Worm (Caenorhabditis elegans): ENCODE measurements around the gene B0454.5.

The B0454.5 gene

ce11 chrII:3038453-3038909 is at the start of gene B0454.5, which contains the start of gene B0454.26:
TSS of gene B0454.5 (plus strand) at chrII:3038859.
TSS of gene B0454.26 (minus strand) at chrII:3038553.
- TF ChIP-seq daf-12 (tag; optimal IDR thresholded peaks at IDR 0.05): no peak
- TF ChIP-seq nhr-23 (tag; optimal IDR thresholded peaks at IDR 0.05): no peak
- no peak for TF ChIP-seq ztf-4 (tag; optimal IDR thresholded peaks at IDR 0.05)

ce11 chrII:2990089-2990488 is 48.6 kb upstream of the B0454.5 start:
- TF ChIP-seq nhr-76 (tag; optimal IDR thresholded peaks at IDR 0.05) (no peak), jun-1 (tag; optimal IDR thresholded peaks at IDR 0.05) (no peak), ztf-11 (tag; optimal IDR thresholded peaks at IDR 0.05) (no peak), pqm-1 (tag; optimal IDR thresholded peaks at IDR 0.05) (no peak), ceh-16 (tag; optimal IDR thresholded peaks at IDR 0.05) (no peak), pha-4 (tag; optimal IDR thresholded peaks at IDR 0.05) (no peak), lsy-12 (tag; optimal IDR thresholded peaks at IDR 0.05) (no peak), ceh-82 (tag; optimal IDR thresholded peaks at IDR 0.05) (no peak), elt-2 (tag; optimal IDR thresholded peaks at IDR 0.05) (no peak), nhr-43 (tag; optimal IDR thresholded peaks at IDR 0.05; ENCODE audit: poor library complexity, severe bottlenecking) (no peak), unc-62 (GFP tag; optimal IDR thresholded peaks at IDR 0.05) (no peak), fkh-10 (GFP tag; optimal IDR thresholded peaks at IDR 0.05) (no peak), snpc-4 (tag; optimal IDR thresholded peaks at IDR 0.05) (no peak), mdl-1 (tag; optimal IDR thresholded peaks at IDR 0.05) (no peak), egl-5 (tag; optimal IDR thresholded peaks at IDR 0.05) (no peak), egl-27 (tag; optimal IDR thresholded peaks at IDR 0.05) (no peak)

ce11 chrII:2991555-2992083 is 47.0 kb upstream of the B0454.5 start, which contains the start of gene K08A2.2:
TSS of gene K08A2.2 (plus strand) at chrII:2991605.
- TF ChIP-seq mdl-1 (tag; optimal IDR thresholded peaks at IDR 0.05) (no peak), nhr-25 (tag; optimal IDR thresholded peaks at IDR 0.05) (no peak), daf-12 (tag; optimal IDR thresholded peaks at IDR 0.05) (no peak), ceh-9 (tag; optimal IDR thresholded peaks at IDR 0.05) (no peak), lsy-12 (tag; optimal IDR thresholded peaks at IDR 0.05) (no peak), unc-62 (GFP tag; optimal IDR thresholded peaks at IDR 0.05) (no peak), fkh-10 (GFP tag; optimal IDR thresholded peaks at IDR 0.05) (no peak), skn-1 (tag; optimal IDR thresholded peaks at IDR 0.05) (no peak), nhr-237 (tag; optimal IDR thresholded peaks at IDR 0.05) (no peak), R02D3.7 (tag; optimal IDR thresholded peaks at IDR 0.05) (no peak), nhr-28 (tag; optimal IDR thresholded peaks at IDR 0.05) (no peak), lin-39 (tag; optimal IDR thresholded peaks at IDR 0.05) (no peak), nhr-76 (tag; optimal IDR thresholded peaks at IDR 0.05) (no peak), ztf-4 (tag; optimal IDR thresholded peaks at IDR 0.05) (no peak), nhr-11 (tag; optimal IDR thresholded peaks at IDR 0.05) (no peak), nhr-43 (tag; optimal IDR thresholded peaks at IDR 0.05; ENCODE audit: poor library complexity, severe bottlenecking) (no peak), pqm-1 (tag; optimal IDR thresholded peaks at IDR 0.05) (no peak)

ce11 chrII:2992300-2992699 is 46.4 kb upstream of the B0454.5 start:
- TF ChIP-seq hmg-11 (tag; optimal IDR thresholded peaks at IDR 0.05) (no peak), ceh-9 (tag; optimal IDR thresholded peaks at IDR 0.05) (no peak), eor-1 (tag; optimal IDR thresholded peaks at IDR 0.05) (no peak), nhr-76 (tag; optimal IDR thresholded peaks at IDR 0.05) (no peak), nhr-23 (tag; optimal IDR thresholded peaks at IDR 0.05) (no peak), pqm-1 (tag; optimal IDR thresholded peaks at IDR 0.05) (no peak), zag-1 (tag; optimal IDR thresholded peaks at IDR 0.05) (no peak), nhr-43 (tag; optimal IDR thresholded peaks at IDR 0.05; ENCODE audit: poor library complexity, severe bottlenecking) (no peak), aly-2 (tag; optimal IDR thresholded peaks at IDR 0.05) (no peak), R02D3.7 (tag; optimal IDR thresholded peaks at IDR 0.05) (no peak), ceh-16 (tag; optimal IDR thresholded peaks at IDR 0.05) (no peak), fos-1 (tag; optimal IDR thresholded peaks at IDR 0.05) (no peak), ceh-28 (tag; optimal IDR thresholded peaks at IDR 0.05) (no peak), nhr-12 (tag; optimal IDR thresholded peaks at IDR 0.05) (no peak), egl-5 (tag; optimal IDR thresholded peaks at IDR 0.05) (no peak), elt-1 (tag; optimal IDR thresholded peaks at IDR 0.05) (no peak), ZK546.5 (tag; optimal IDR thresholded peaks at IDR 0.05) (no peak), jun-1 (tag; optimal IDR thresholded peaks at IDR 0.05) (no peak), sea-2 (GFP tag; optimal IDR thresholded peaks at IDR 0.05) (no peak)
